Fruit fly (Drosophila melanogaster) whole organism, wandering third instar larva: ENCODE measurements around the gene CG13405.

Experiments used
- Abd-B ChIP-seq: fragments of >200 bp; optimal IDR thresholded peaks from 2 replicates; lab custom pipeline; 2017; ENCODE audit warnings: missing biosample characterization, missing genetic modification characterization
- CrebA ChIP-seq: fragments of 200-800 bp; sonication (Bioruptor generic); optimal IDR thresholded peaks from 2 replicates; lab custom pipeline; 2016; ENCODE audit warnings: missing biosample characterization, mild to moderate bottlenecking, missing genetic modification characterization, borderline replicate concordance
- Dfd ChIP-seq: fragments of >200 bp; optimal IDR thresholded peaks from 2 replicates; lab custom pipeline; 2017; ENCODE audit warnings: missing biosample characterization, missing genetic modification characterization
- HLH106 ChIP-seq: fragments of 200-800 bp; optimal IDR thresholded peaks from 3 replicates; lab custom pipeline; 2019; ENCODE audit warnings: missing biosample characterization, mild to moderate bottlenecking, missing genetic modification characterization, moderate library complexity
- Jra ChIP-seq: sonication (Bioruptor generic); optimal IDR thresholded peaks from 2 replicates; lab custom pipeline; 2016; ENCODE audit warnings: missing biosample characterization, missing genetic modification characterization
- OdsH ChIP-seq: fragments of 200-800 bp; sonication (Bioruptor generic); optimal IDR thresholded peaks from 2 replicates; lab custom pipeline; 2016; ENCODE audit warnings: missing biosample characterization, mild to moderate bottlenecking, missing genetic modification characterization
- br ChIP-seq: fragments of 200-800 bp; sonication (Bioruptor generic); optimal IDR thresholded peaks from 2 replicates; lab custom pipeline; 2016; ENCODE audit warnings: missing biosample characterization, missing genetic modification characterization
- dsf ChIP-seq: sonication (Bioruptor generic); optimal IDR thresholded peaks from 2 replicates; lab custom pipeline; 2016; ENCODE audit warnings: missing biosample characterization, missing genetic modification characterization, borderline replicate concordance
- ey ChIP-seq: fragments of 200-800 bp; sonication (Bioruptor generic); optimal IDR thresholded peaks from 2 replicates; lab custom pipeline; 2016; ENCODE audit warnings: missing biosample characterization, missing genetic modification characterization
- foxo ChIP-seq, 2 experiments: fragments of 200-800 bp; sonication (Bioruptor generic); optimal IDR thresholded peaks; 2 replicates in 1 of 2; 3 replicates in 1 of 2; lab custom pipeline; 2016 to 2017; ENCODE audit warnings: missing biosample characterization in 2 of 2, missing genetic modification characterization in 2 of 2
- h ChIP-seq: fragments of 200-800 bp; sonication (Bioruptor generic); optimal IDR thresholded peaks from 3 replicates; lab custom pipeline; 2016; ENCODE audit warnings: missing biosample characterization, mild to moderate bottlenecking, missing genetic modification characterization
- pan ChIP-seq: fragments of >200 bp; optimal IDR thresholded peaks from 2 replicates; lab custom pipeline; 2017
- psq ChIP-seq: fragments of 200-800 bp; sonication (Bioruptor generic); optimal IDR thresholded peaks from 3 replicates; lab custom pipeline; 2017; ENCODE audit warnings: missing biosample characterization, mild to moderate bottlenecking, missing genetic modification characterization, moderate library complexity
- usp ChIP-seq: fragments of >200 bp; optimal IDR thresholded peaks from 2 replicates; lab custom pipeline; 2017; ENCODE audit warnings: missing biosample characterization, missing genetic modification characterization

DNA sequence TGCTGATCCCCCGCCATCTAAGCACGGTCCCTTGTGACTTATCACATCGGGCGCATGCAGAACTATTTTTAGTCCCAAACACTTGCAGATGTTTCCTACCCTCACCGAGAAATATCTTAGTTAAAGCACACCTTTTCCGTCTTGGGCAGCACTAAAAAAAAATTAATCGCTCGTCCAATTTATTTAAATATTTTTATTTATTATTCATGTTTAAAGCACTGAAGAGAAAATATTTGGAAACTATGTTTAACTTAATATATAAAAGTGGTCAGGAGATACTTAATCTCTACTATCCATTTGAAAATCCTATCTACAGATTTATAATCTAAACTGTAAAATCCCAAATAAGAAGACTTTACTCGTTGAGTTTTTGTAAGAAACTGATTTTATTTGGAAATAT, 34.8 kb upstream of the CG13405 start:
- TF ChIP-seq foxo (GFP tag; optimal IDR thresholded peaks at IDR 0.05; lab: Kevin White, UChicago): no peak
- TF ChIP-seq h (GFP tag; lab: Kevin White, UChicago): no peak
- TF ChIP-seq usp (GFP tag; lab: Kevin White, UChicago): no peak
- TF ChIP-seq psq (GFP tag; lab: Kevin White, UChicago): no peak
- no peak for TF ChIP-seq HLH106 (tag; lab: Kevin White, UChicago)
- no peak for TF ChIP-seq ey
- TF ChIP-seq pan (lab: Kevin White, UChicago): no peak
- TF ChIP-seq Abd-B: no peak
- no peak for TF ChIP-seq br (GFP tag; lab: Kevin White, UChicago)
- TF ChIP-seq CrebA (GFP tag; lab: Kevin White, UChicago): no peak
- TF ChIP-seq dsf: no peak
- no peak for TF ChIP-seq Dfd (GFP tag; lab: Kevin White, UChicago)
- TF ChIP-seq Jra (GFP tag; lab: Kevin White, UChicago): no peak
- no peak for TF ChIP-seq OdsH (GFP tag; lab: Kevin White, UChicago)
